Worm (Caenorhabditis elegans): ENCODE measurements around the gene T25B9.4.
A peak's percentile ranks its signal among the peaks of the same experiment; 100 is the strongest.

Gene T25B9.4

DNA sequence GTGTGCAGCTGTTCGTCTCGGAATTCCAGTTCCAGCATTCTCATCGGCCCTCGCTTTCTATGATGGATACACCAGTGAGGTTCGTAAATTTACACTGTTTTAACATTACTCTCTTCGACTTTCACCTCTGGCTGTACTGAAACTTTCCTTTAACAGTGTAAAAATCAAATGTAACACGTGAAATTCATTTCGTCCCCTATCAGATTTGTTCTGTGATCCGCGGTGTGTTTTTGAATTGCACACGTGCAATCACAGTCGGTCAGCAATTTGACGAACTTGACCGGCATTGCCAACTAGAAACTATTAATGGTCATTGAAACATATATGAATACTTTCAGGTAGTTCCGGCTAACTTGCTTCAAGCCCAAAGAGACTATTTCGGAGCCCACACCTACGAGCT is 19.6 kb upstream of the T25B9.4 start:
- no peak for TF ChIP-seq ham-2 (GFP tag; optimal IDR thresholded peaks at IDR 0.05)
- TF ChIP-seq ces-1 (GFP tag; optimal IDR thresholded peaks at IDR 0.05), result no peak
- TF ChIP-seq blmp-1 (tag; optimal IDR thresholded peaks at IDR 0.05), result no peak
- no peak for TF ChIP-seq elt-3 (tag; optimal IDR thresholded peaks at IDR 0.05)
- no peak for TF ChIP-seq pha-4 (tag; optimal IDR thresholded peaks at IDR 0.05)
- no peak for TF ChIP-seq lsy-2 (tag; optimal IDR thresholded peaks at IDR 0.05)
- no peak for TF ChIP-seq unc-62 (GFP tag; optimal IDR thresholded peaks at IDR 0.05)
- no peak for TF ChIP-seq mab-5 (tag; optimal IDR thresholded peaks at IDR 0.05)
- TF ChIP-seq sem-2 (GFP tag; optimal IDR thresholded peaks at IDR 0.05), result no peak
- TF ChIP-seq M03D4.4 (tag; optimal IDR thresholded peaks at IDR 0.05), result no peak
- TF ChIP-seq lin-32 (GFP tag; optimal IDR thresholded peaks at IDR 0.05), result no peak
- TF ChIP-seq ceh-39 (tag; optimal IDR thresholded peaks at IDR 0.05), result no peak
- TF ChIP-seq elt-1 (tag; optimal IDR thresholded peaks at IDR 0.05; ENCODE audit: borderline replicate concordance, insufficient read depth), result no peak
- no peak for TF ChIP-seq nhr-12 (tag; optimal IDR thresholded peaks at IDR 0.05)
- no peak for TF ChIP-seq nhr-28 (tag; optimal IDR thresholded peaks at IDR 0.05)
- TF ChIP-seq nhr-237 (tag; optimal IDR thresholded peaks at IDR 0.05), result no peak
- no peak for TF ChIP-seq lin-13 (tag; optimal IDR thresholded peaks at IDR 0.05)

DNA sequence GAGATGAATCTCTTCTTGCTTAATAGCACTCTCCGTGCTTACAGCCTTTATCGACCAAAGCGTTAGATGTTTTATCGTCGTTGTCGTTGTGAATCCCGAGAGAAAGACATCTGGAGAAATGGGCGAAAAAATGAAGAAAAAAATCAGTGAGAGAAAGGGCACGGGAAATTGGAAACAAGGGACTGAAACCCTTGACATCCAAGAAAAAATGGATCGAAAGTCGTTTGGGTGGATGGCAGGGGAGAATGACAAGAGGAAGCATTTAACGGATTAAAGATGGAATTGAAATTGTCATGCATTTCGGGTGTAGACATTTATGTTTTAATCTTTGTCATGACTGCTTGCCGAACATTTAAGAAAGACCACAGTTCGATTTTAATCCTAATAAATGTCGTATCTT is 16.3 kb upstream of the T25B9.4 start, which contains the start of gene inpp-1:
TSS of gene inpp-1 (minus strand) at position 101 of the 400 bp plus-strand sequence.
- TF ChIP-seq ceh-43 (GFP tag; optimal IDR thresholded peaks at IDR 0.05) (no peak), ceh-83 (GFP tag; optimal IDR thresholded peaks at IDR 0.05) (no peak), pha-4 (tag; optimal IDR thresholded peaks at IDR 0.05) (no peak), elt-3 (tag; optimal IDR thresholded peaks at IDR 0.05) (no peak), unc-120 (tag; optimal IDR thresholded peaks at IDR 0.05; ENCODE audit: poor library complexity, severe bottlenecking) (no peak), lsy-2 (tag; optimal IDR thresholded peaks at IDR 0.05) (no peak), snpc-4 (tag; optimal IDR thresholded peaks at IDR 0.05) (no peak), unc-62 (GFP tag; optimal IDR thresholded peaks at IDR 0.05) (no peak), nhr-28 (tag; optimal IDR thresholded peaks at IDR 0.05) (no peak), sptf-1 (tag; optimal IDR thresholded peaks at IDR 0.05) (no peak), nhr-237 (tag; optimal IDR thresholded peaks at IDR 0.05) (no peak), ceh-39 (tag; optimal IDR thresholded peaks at IDR 0.05) (no peak)

DNA sequence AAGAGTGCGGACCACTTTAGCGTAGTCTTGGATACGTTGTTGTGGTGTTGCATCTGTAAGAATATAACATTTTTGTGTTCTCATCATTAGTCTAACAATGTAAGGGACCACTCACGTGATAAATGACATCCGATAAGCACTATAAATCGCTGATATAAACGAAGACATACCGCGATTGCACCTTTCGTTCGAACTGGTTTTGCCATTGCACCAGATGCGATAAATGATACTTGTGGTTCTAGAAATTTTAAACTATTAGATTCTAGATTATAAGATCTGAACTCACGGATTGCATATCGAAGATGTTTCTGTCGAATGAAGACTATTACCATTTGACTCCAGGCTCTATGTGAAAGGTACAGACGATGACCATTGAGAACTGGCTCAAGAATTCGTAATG is 13.8 kb upstream of the T25B9.4 start:
- TF ChIP-seq ztf-11 (tag; optimal IDR thresholded peaks at IDR 0.05) (no peak), mep-1 (tag; optimal IDR thresholded peaks at IDR 0.05) (no peak), nhr-2 (tag; optimal IDR thresholded peaks at IDR 0.05) (no peak), ceh-83 (GFP tag; optimal IDR thresholded peaks at IDR 0.05) (no peak), blmp-1 (tag; optimal IDR thresholded peaks at IDR 0.05) (no peak), snpc-4 (tag; optimal IDR thresholded peaks at IDR 0.05) (no peak), pha-4 (tag; optimal IDR thresholded peaks at IDR 0.05) (no peak), unc-39 (tag; optimal IDR thresholded peaks at IDR 0.05) (no peak), lin-13 (tag; optimal IDR thresholded peaks at IDR 0.05) (no peak), ces-1 (GFP tag; optimal IDR thresholded peaks at IDR 0.05) (no peak), lsy-2 (tag; optimal IDR thresholded peaks at IDR 0.05) (no peak), cnd-1 (tag; optimal IDR thresholded peaks at IDR 0.05) (no peak), unc-62 (GFP tag; optimal IDR thresholded peaks at IDR 0.05) (no peak), zip-8 (tag; optimal IDR thresholded peaks at IDR 0.05) (no peak), nhr-76 (tag; optimal IDR thresholded peaks at IDR 0.05) (no peak), sem-2 (GFP tag; optimal IDR thresholded peaks at IDR 0.05) (no peak)

DNA sequence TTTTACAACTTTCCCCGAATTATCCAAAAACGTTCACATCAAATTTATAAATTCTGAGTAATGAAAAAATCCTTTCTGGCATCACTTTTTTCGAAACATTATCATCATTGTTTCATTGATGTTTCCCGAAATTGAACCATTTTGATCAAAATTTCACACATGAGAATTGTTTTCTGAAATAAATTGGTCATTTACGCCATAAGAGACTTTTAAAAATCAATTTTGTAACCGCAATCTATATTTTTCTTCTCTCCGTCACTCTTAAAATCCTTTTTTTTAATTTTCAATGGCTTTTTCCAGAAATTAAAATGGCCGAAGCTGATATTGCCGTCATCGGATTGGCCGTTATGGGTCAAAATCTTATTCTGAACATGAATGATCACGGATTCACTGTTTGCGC is 11.8 kb upstream of the T25B9.4 start, which contains the start of gene T25B9.9:
TSS of gene T25B9.9 (plus strand) at position 301 of the 400 bp plus-strand sequence.
- TF ChIP-seq unc-62 (GFP tag; optimal IDR thresholded peaks at IDR 0.05) (no peak), zip-8 (tag; optimal IDR thresholded peaks at IDR 0.05) (no peak), nhr-76 (tag; optimal IDR thresholded peaks at IDR 0.05) (no peak), bed-3 (GFP tag; optimal IDR thresholded peaks at IDR 0.05) (no peak), sptf-1 (tag; optimal IDR thresholded peaks at IDR 0.05) (no peak), mep-1 (tag; optimal IDR thresholded peaks at IDR 0.05) (no peak)

DNA sequence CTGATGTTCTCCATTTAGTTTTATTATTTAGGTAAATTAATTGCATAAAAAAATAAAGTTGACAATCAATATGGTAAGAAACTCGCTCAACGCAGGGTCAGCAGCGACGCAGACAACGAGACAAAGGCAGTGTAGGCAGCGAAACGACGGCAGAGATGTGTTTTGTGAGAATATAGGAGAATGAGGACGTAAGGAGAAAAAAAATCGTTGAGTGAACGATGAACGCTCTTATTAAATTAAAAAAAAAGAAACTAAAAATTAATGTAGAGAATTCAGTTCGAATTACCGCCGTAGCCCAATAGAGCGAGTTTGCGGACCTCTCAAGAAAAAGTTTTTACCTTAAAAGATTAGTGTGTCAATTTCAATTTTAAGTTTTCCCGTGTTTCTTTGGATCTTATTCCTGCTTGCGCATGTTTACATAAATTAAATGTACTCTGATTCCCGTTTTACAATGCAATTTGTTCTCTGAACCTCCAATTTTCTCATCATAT is 10.7 kb upstream of the T25B9.4 start, which contains the start of gene T25B9.8:
TSS of gene T25B9.8 (minus strand) at position 51 of the 491 bp plus-strand sequence.
- TF ChIP-seq unc-62 (GFP tag; optimal IDR thresholded peaks at IDR 0.05) (no peak), ces-1 (GFP tag; optimal IDR thresholded peaks at IDR 0.05) (peak; percentile 44)

DNA sequence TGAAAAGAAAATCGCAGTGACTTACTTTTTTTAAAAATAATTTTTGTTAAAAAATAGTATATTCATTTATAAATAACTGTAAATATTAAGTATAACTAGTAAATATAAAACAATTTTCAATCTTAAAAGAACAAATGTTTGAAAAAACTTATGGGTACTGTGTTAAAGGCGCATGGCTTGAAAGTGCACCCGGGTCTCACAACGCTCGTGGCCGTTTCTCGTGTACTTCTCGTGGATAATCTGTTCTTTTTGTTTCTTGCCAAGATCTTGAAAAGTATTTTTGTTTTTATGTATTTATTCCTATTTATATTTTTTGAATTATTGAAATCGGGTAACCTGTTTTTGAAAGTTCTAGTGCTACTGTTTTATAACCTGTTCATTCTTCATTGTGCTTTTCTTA is 8.6 kb upstream of the T25B9.4 start:
- TF ChIP-seq mep-1 (tag; optimal IDR thresholded peaks at IDR 0.05), result no peak

Measured in whole organism, mixed stage, embryonic.